Worm (Caenorhabditis elegans) whole organism, midembryonic: Measurements from ENCODE around the gene C28H8.3.

Experiments used
- flt-1 ChIP-seq: fragments of 200-800 bp; sonication (Bioruptor generic); IDR thresholded peaks from 2 replicates; pipeline ENCODE4 v1.3.6; 2022; ENCODE audit warnings: missing genetic modification characterization, missing compliant biosample characterization
- klf-2 ChIP-seq: fragments of 200-800 bp; sonication (Bioruptor generic); conservative IDR thresholded peaks from 2 replicates; pipeline ENCODE4 v1.3.6; 2022; ENCODE audit warnings: missing genetic modification reagents, missing genetic modification characterization, missing compliant biosample characterization
- tab-1 ChIP-seq: fragments of 200-800 bp; sonication (Bioruptor generic); IDR thresholded peaks from 2 replicates; pipeline ENCODE4 v1.3.6; 2022; ENCODE audit warnings: missing genetic modification characterization, missing compliant biosample characterization

- TF ChIP-seq flt-1 (GFP tag; lab: Robert Waterston, UW) (no peak), tab-1 (no peak), klf-2 (no peak)
Measured at ce11 chrIII:5882284-5882683, 26.2 kb upstream of the C28H8.3 start.
